Worm (Caenorhabditis elegans) whole organism, L1 larva: Measurements from ENCODE around the gene gfrp-1.

ENCODE experiments used
- aha-1 ChIP-seq: fragments of 150-350 bp; optimal IDR thresholded peaks from 2 replicates; lab custom pipeline; 2014; ENCODE audit warnings: missing biosample characterization, missing genetic modification characterization
- alr-1 ChIP-seq: fragments of 200-800 bp; sonication (Bioruptor generic); optimal IDR thresholded peaks from 2 replicates; lab custom pipeline; 2018; ENCODE audit warnings: borderline replicate concordance, mild to moderate bottlenecking, missing genetic modification characterization, missing compliant biosample characterization
- aly-2 ChIP-seq: fragments of 150-350 bp; optimal IDR thresholded peaks from 2 replicates; lab custom pipeline; 2014; ENCODE audit warnings: missing biosample characterization, missing genetic modification characterization
- ama-1 ChIP-seq: fragments of 150-350 bp; optimal IDR thresholded peaks from 2 replicates; lab custom pipeline; 2014
- ceh-63 ChIP-seq: fragments of 200-800 bp; sonication (Bioruptor generic); optimal IDR thresholded peaks from 2 replicates; lab custom pipeline; 2018; ENCODE audit warnings: mild to moderate bottlenecking, missing genetic modification characterization, missing compliant biosample characterization
- ces-1 ChIP-seq: fragments of 150-350 bp; optimal IDR thresholded peaks from 2 replicates; lab custom pipeline; 2014; ENCODE audit warnings: missing biosample characterization, missing genetic modification reagents, missing genetic modification characterization
- dpl-1 ChIP-seq, 3 experiments: fragments of 150-350 bp in 2 of 3; sonication (generic microtip) in 1 of 3; optimal IDR thresholded peaks; 2 replicates each; lab custom pipeline; 2014 to 2017; ENCODE audit warnings: missing biosample characterization in 3 of 3, missing genetic modification characterization in 3 of 3, missing genetic modification reagents in 3 of 3
- dsc-1 ChIP-seq: sonication (generic microtip); optimal IDR thresholded peaks from 2 replicates; lab custom pipeline; 2016; ENCODE audit warnings: mild to moderate bottlenecking, missing genetic modification characterization, missing compliant biosample characterization
- efl-1 ChIP-seq, 4 experiments: fragments of 150-350 bp; optimal IDR thresholded peaks in 3 of 4; peaks in 1 of 4; 1 replicate in 1 of 4; 2 replicates in 3 of 4; lab custom pipeline; 2014; ENCODE audit warnings: missing biosample characterization in 2 of 4, missing genetic modification characterization in 2 of 4, missing genetic modification reagents in 2 of 4
- efl-3 ChIP-seq: fragments of 200-800 bp; sonication (Bioruptor generic); optimal IDR thresholded peaks from 2 replicates; lab custom pipeline; 2018; ENCODE audit warnings: mild to moderate bottlenecking, missing genetic modification characterization, missing compliant biosample characterization
- ets-5 ChIP-seq: fragments of 200-800 bp; sonication (Bioruptor generic); IDR thresholded peaks from 2 replicates; pipeline ENCODE4 v1.3.6; 2022; ENCODE audit warnings: missing genetic modification characterization, missing compliant biosample characterization
- fkh-10 ChIP-seq: sonication (generic microtip); optimal IDR thresholded peaks from 2 replicates; lab custom pipeline; 2017; ENCODE audit warnings: missing biosample characterization, missing genetic modification reagents, missing genetic modification characterization
- fkh-4 ChIP-seq: sonication (generic microtip); optimal IDR thresholded peaks from 2 replicates; lab custom pipeline; 2016; ENCODE audit warnings: missing compliant biosample characterization, missing genetic modification characterization, borderline replicate concordance
- fkh-8 ChIP-seq: sonication (generic microtip); optimal IDR thresholded peaks from 2 replicates; lab custom pipeline; 2016; ENCODE audit warnings: mild to moderate bottlenecking, missing genetic modification characterization, missing compliant biosample characterization
- grh-1 ChIP-seq: fragments of 200-800 bp; sonication (Bioruptor generic); IDR thresholded peaks from 2 replicates; pipeline ENCODE4 v1.3.6; 2022; ENCODE audit warnings: missing genetic modification reagents, missing genetic modification characterization, missing compliant biosample characterization
- irx-1 ChIP-seq: sonication (generic microtip); optimal IDR thresholded peaks from 2 replicates; lab custom pipeline; 2016; ENCODE audit warnings: missing genetic modification characterization, missing compliant biosample characterization
- isw-1 ChIP-seq: fragments of 200-800 bp; sonication (Bioruptor generic); IDR thresholded peaks from 2 replicates; pipeline ENCODE4 v1.3.6; 2022; ENCODE audit warnings: missing genetic modification characterization, missing compliant biosample characterization
- lin-13 ChIP-seq: fragments of 150-350 bp; optimal IDR thresholded peaks from 2 replicates; lab custom pipeline; 2014; ENCODE audit warnings: missing biosample characterization, missing genetic modification reagents, missing genetic modification characterization
- lin-14 ChIP-seq: fragments of 200-800 bp; sonication (Bioruptor generic); optimal IDR thresholded peaks from 2 replicates; lab custom pipeline; 2018; ENCODE audit warnings: mild to moderate bottlenecking, missing genetic modification characterization, moderate library complexity, missing compliant biosample characterization
- lin-15B ChIP-seq: fragments of 150-350 bp; sonication (generic microtip); optimal IDR thresholded peaks from 3 replicates; lab custom pipeline; 2014; ENCODE audit warnings: missing biosample characterization, missing genetic modification characterization
- lin-35 ChIP-seq, 2 experiments: fragments of 150-350 bp; optimal IDR thresholded peaks; 2 replicates each; lab custom pipeline; 2014; ENCODE audit warnings: missing biosample characterization in 2 of 2, missing genetic modification characterization in 2 of 2, missing genetic modification reagents in 2 of 2
- lir-3 ChIP-seq: sonication (generic microtip); optimal IDR thresholded peaks from 2 replicates; lab custom pipeline; 2016; ENCODE audit warnings: mild to moderate bottlenecking, missing genetic modification characterization, moderate library complexity, missing compliant biosample characterization; ENCODE audit not compliant: poor library complexity
- mab-9 ChIP-seq: fragments of 200-800 bp; sonication (Bioruptor generic); IDR thresholded peaks from 2 replicates; pipeline ENCODE4 v1.3.6; 2022; ENCODE audit warnings: missing genetic modification reagents, missing genetic modification characterization, missing compliant biosample characterization
- mdl-1 ChIP-seq, 2 experiments: fragments of 150-350 bp; optimal IDR thresholded peaks; 2 replicates each; lab custom pipeline; 2014 to 2017; ENCODE audit warnings: missing biosample characterization in 2 of 2, missing genetic modification characterization in 2 of 2, inconsistent platforms in 1 of 2
- mef-2 ChIP-seq: fragments of 150-350 bp; optimal IDR thresholded peaks from 2 replicates; lab custom pipeline; 2014; ENCODE audit warnings: missing biosample characterization, missing genetic modification characterization
- mep-1 ChIP-seq: fragments of 150-350 bp; optimal IDR thresholded peaks from 2 replicates; lab custom pipeline; 2014; ENCODE audit warnings: missing biosample characterization, missing genetic modification characterization
- nhr-11 ChIP-seq: fragments of 150-350 bp; optimal IDR thresholded peaks from 2 replicates; lab custom pipeline; 2014; ENCODE audit warnings: missing biosample characterization, missing genetic modification characterization
- nhr-12 ChIP-seq: sonication (generic microtip); optimal IDR thresholded peaks from 2 replicates; lab custom pipeline; 2017; ENCODE audit warnings: missing biosample characterization, missing genetic modification characterization
- nhr-20 ChIP-seq: sonication (generic microtip); optimal IDR thresholded peaks from 2 replicates; lab custom pipeline; 2016; ENCODE audit warnings: mild to moderate bottlenecking, missing genetic modification characterization, missing compliant biosample characterization
- nhr-71 ChIP-seq: sonication (generic microtip); optimal IDR thresholded peaks from 2 replicates; lab custom pipeline; 2016; ENCODE audit warnings: mild to moderate bottlenecking, missing genetic modification characterization, moderate library complexity, missing compliant biosample characterization
- nhr-77 ChIP-seq: fragments of 150-350 bp; optimal IDR thresholded peaks from 2 replicates; lab custom pipeline; 2014; ENCODE audit warnings: missing biosample characterization, missing genetic modification characterization
- nhr-84 ChIP-seq: sonication (generic microtip); optimal IDR thresholded peaks from 2 replicates; lab custom pipeline; 2017; ENCODE audit warnings: missing biosample characterization, missing genetic modification characterization
- nhr-90 ChIP-seq: sonication (generic microtip); optimal IDR thresholded peaks from 2 replicates; lab custom pipeline; 2016; ENCODE audit warnings: mild to moderate bottlenecking, missing genetic modification characterization, missing compliant biosample characterization; ENCODE audit not compliant: poor library complexity
- pag-3 ChIP-seq: sonication (generic microtip); optimal IDR thresholded peaks from 2 replicates; lab custom pipeline; 2017; ENCODE audit warnings: missing genetic modification characterization, mild to moderate bottlenecking, missing compliant biosample characterization, antibody characterized with exemption, borderline replicate concordance; ENCODE audit not compliant: insufficient read depth
- pax-3 ChIP-seq: fragments of 200-800 bp; sonication (Bioruptor generic); optimal IDR thresholded peaks from 2 replicates; lab custom pipeline; 2018; ENCODE audit warnings: mild to moderate bottlenecking, missing genetic modification characterization, moderate library complexity, missing compliant biosample characterization
- pqm-1 ChIP-seq: sonication (generic microtip); optimal IDR thresholded peaks from 3 replicates; lab custom pipeline; 2017; ENCODE audit warnings: missing biosample characterization, missing genetic modification characterization
- snpc-4 ChIP-seq: fragments of 150-350 bp; optimal IDR thresholded peaks from 2 replicates; lab custom pipeline; 2014; ENCODE audit warnings: missing biosample characterization, missing genetic modification characterization
- snu-23 ChIP-seq: sonication (generic microtip); optimal IDR thresholded peaks from 2 replicates; lab custom pipeline; 2016; ENCODE audit warnings: missing genetic modification characterization, missing compliant biosample characterization
- sox-4 ChIP-seq: sonication (generic microtip); optimal IDR thresholded peaks from 2 replicates; lab custom pipeline; 2016; ENCODE audit warnings: missing genetic modification characterization, missing compliant biosample characterization
- sptf-1 ChIP-seq: fragments of 150-350 bp; optimal IDR thresholded peaks from 2 replicates; lab custom pipeline; 2014; ENCODE audit warnings: missing biosample characterization, missing genetic modification characterization
- swsn-7 ChIP-seq: sonication (generic microtip); optimal IDR thresholded peaks from 2 replicates; lab custom pipeline; 2016; ENCODE audit warnings: missing genetic modification characterization, missing compliant biosample characterization
- unc-130 ChIP-seq: fragments of 150-350 bp; optimal IDR thresholded peaks from 2 replicates; lab custom pipeline; 2017; ENCODE audit warnings: missing biosample characterization, missing genetic modification characterization, inconsistent platforms
- unc-30 ChIP-seq: sonication (generic microtip); optimal IDR thresholded peaks from 2 replicates; lab custom pipeline; 2017; ENCODE audit warnings: missing biosample characterization, missing genetic modification characterization
- unc-86 ChIP-seq: sonication (generic microtip); optimal IDR thresholded peaks from 2 replicates; lab custom pipeline; 2016; ENCODE audit warnings: missing genetic modification characterization, missing compliant biosample characterization
- unc-98 ChIP-seq: fragments of 200-800 bp; sonication (Bioruptor generic); IDR thresholded peaks from 2 replicates; pipeline ENCODE4 v1.3.6; 2022; ENCODE audit warnings: missing genetic modification characterization, missing compliant biosample characterization
- vab-15 ChIP-seq: sonication (generic microtip); optimal IDR thresholded peaks from 2 replicates; lab custom pipeline; 2017; ENCODE audit warnings: missing genotype, mild to moderate bottlenecking, missing genetic modification characterization, missing compliant biosample characterization
- xbp-1 ChIP-seq: sonication (generic microtip); optimal IDR thresholded peaks from 2 replicates; lab custom pipeline; 2016; ENCODE audit warnings: missing genetic modification characterization, missing compliant biosample characterization
- zag-1 ChIP-seq: fragments of 150-350 bp; optimal IDR thresholded peaks from 2 replicates; lab custom pipeline; 2014; ENCODE audit warnings: missing biosample characterization, missing genetic modification characterization
- ztf-4 ChIP-seq: fragments of 150-350 bp; optimal IDR thresholded peaks from 2 replicates; lab custom pipeline; 2014; ENCODE audit warnings: missing biosample characterization, missing genetic modification characterization

Gene gfrp-1

DNA sequence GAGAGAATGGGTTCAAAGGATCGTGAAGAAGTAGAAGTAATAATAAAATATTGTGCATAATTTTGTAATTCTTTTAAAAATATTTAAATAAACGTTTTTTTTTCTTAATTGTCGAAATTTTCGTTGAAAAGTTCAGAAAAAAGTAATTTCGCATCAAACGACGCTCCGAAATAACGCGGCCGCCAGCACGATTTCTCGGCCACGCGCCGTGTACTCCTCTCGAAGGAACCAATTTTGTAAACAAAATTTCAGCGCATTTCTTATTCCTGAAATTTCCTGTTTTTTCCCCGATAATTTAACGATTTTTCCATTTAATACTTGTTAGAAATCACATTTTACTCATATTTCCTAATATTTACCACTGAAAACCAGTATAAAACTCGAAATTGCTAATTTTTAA, 11.4 kb upstream of the gfrp-1 start, which contains the start of gene Y38C1AA.12 (continued):
- peak; percentile 79 for TF ChIP-seq vab-15
- TF ChIP-seq irx-1 (tag; lab: Kevin White, UChicago), result peak; percentile 97
- peak; percentile 77 to 78 for TF ChIP-seq efl-1 (optimal IDR thresholded peaks at IDR 0.05; lab: Kevin White, UChicago)
- TF ChIP-seq efl-1 (GFP tag; optimal IDR thresholded peaks at IDR 0.05 in 1 of 2; lab: Kevin White, UChicago), result peak; percentile 77 to 97
- TF ChIP-seq lin-14 (GFP tag; lab: Kevin White, UChicago), result no peak
- TF ChIP-seq ztf-4, result peak; percentile 13
- peak; percentile 59 to 79 (median 73) for TF ChIP-seq dpl-1 (GFP tag; optimal IDR thresholded peaks at IDR 0.05; lab: Kevin White, UChicago)
- peak; percentile 90 for TF ChIP-seq xbp-1
- peak; percentile 60 for TF ChIP-seq snpc-4 (tag; lab: Kevin White, UChicago)
- peak; percentile 62 for TF ChIP-seq unc-130 (tag; lab: Kevin White, UChicago)
- no peak for TF ChIP-seq aly-2
- TF ChIP-seq fkh-4 (tag; lab: Kevin White, UChicago), result peak; percentile 96
- TF ChIP-seq sox-4, result peak; percentile 90
- TF ChIP-seq mab-9 (GFP tag; lab: Robert Waterston, UW), result peak; percentile 71; the same call in 1 of the 2 replicates
- TF ChIP-seq efl-3 (GFP tag; lab: Kevin White, UChicago), result no peak
- TF ChIP-seq grh-1 (GFP tag; lab: Robert Waterston, UW), result peak; percentile 58
- TF ChIP-seq sptf-1 (tag; lab: Kevin White, UChicago), result no peak
- TF ChIP-seq unc-86, result peak; percentile 81
- no peak for TF ChIP-seq alr-1 (tag; lab: Kevin White, UChicago)
- TF ChIP-seq lin-35 (GFP tag; optimal IDR thresholded peaks at IDR 0.05; lab: Kevin White, UChicago), result peak; percentile 83 to 85
- TF ChIP-seq fkh-8, result peak; percentile 93
- TF ChIP-seq lir-3 (tag; lab: Kevin White, UChicago), result peak; percentile 97
- TF ChIP-seq nhr-71 (tag; lab: Kevin White, UChicago), result peak; percentile 94
- TF ChIP-seq nhr-90 (tag; lab: Kevin White, UChicago), result peak; percentile 95
- TF ChIP-seq swsn-7 (tag; lab: Kevin White, UChicago), result peak; percentile 89
- peak; percentile 50 for TF ChIP-seq nhr-77 (tag; lab: Kevin White, UChicago)
- TF ChIP-seq nhr-11 (tag; lab: Kevin White, UChicago), result peak; percentile 27
- peak; percentile 80 for TF ChIP-seq lin-15B
- TF ChIP-seq ceh-63 (GFP tag; lab: Kevin White, UChicago), result no peak
- TF ChIP-seq fkh-10, result peak; percentile 44
- no peak for TF ChIP-seq ama-1
- no peak for TF ChIP-seq zag-1 (tag; lab: Kevin White, UChicago)
- no peak for TF ChIP-seq pag-3
- TF ChIP-seq snu-23 (GFP tag; lab: Kevin White, UChicago), result peak; percentile 91
- TF ChIP-seq dsc-1 (tag; lab: Kevin White, UChicago), result peak; percentile 93
- peak; percentile 89 for TF ChIP-seq mep-1 (tag; lab: Kevin White, UChicago)
- TF ChIP-seq lin-13, result peak; percentile 84
- no peak for TF ChIP-seq nhr-12
- TF ChIP-seq aha-1 (tag; lab: Kevin White, UChicago), result no peak
- TF ChIP-seq unc-98 (GFP tag; lab: Robert Waterston, UW), result peak; percentile 82
- TF ChIP-seq nhr-84, result no peak

DNA sequence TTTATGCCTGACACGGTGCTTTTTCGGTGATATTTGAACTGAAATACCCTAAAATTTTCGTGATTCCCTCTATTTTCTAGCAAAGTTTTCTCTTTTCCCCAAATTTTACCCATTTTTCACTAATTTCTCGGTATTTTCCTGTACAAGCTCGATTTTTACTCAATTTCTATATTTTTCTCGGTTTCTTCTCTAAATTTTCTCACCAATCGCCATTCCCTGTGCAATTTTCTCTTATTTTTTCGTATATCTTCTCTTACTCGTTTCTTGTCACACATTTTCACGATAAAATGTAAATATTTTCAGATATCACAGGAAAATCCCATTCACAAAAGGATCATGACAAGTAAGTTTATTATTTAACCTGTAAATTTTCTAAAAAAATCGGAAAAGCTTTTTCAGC, 9.0 kb upstream of the gfrp-1 start, which contains the start of gene csn-3:
Gene csn-3 (plus strand): TSS at position 301 of the 400 bp plus-strand sequence.
- TF ChIP-seq mdl-1 (tag; optimal IDR thresholded peaks at IDR 0.05; lab: Kevin White, UChicago) (no peak), pqm-1 (tag; lab: Kevin White, UChicago) (no peak), fkh-10 (no peak), zag-1 (tag; lab: Kevin White, UChicago) (no peak), nhr-12 (no peak), mef-2 (tag; lab: Kevin White, UChicago) (no peak), fkh-8 (no peak), pag-3 (no peak), unc-30 (tag; lab: Kevin White, UChicago) (no peak), ets-5 (GFP tag; lab: Robert Waterston, UW) (no peak), ces-1 (GFP tag; lab: Kevin White, UChicago) (no peak), pax-3 (tag; lab: Kevin White, UChicago) (no peak), swsn-7 (tag; lab: Kevin White, UChicago) (no peak), ztf-4 (no peak), nhr-20 (no peak), xbp-1 (no peak), isw-1 (GFP tag; lab: Robert Waterston, UW) (no peak)
